Worm (Caenorhabditis elegans) whole organism, L4/young adult: ENCODE results near the gene Y54G2A.15.

Experiments
- W03F9.2 ChIP-seq: fragments of 150-350 bp; optimal IDR thresholded peaks from 2 replicates; lab custom pipeline; 2014; ENCODE audit warnings: missing biosample characterization, missing genetic modification characterization
- him-1 ChIP-seq: sonication (generic microtip); optimal IDR thresholded peaks from 2 replicates; lab custom pipeline; 2016; ENCODE audit warnings: missing genotype, missing genetic modification reagents, missing genetic modification characterization, missing compliant biosample characterization

DNA sequence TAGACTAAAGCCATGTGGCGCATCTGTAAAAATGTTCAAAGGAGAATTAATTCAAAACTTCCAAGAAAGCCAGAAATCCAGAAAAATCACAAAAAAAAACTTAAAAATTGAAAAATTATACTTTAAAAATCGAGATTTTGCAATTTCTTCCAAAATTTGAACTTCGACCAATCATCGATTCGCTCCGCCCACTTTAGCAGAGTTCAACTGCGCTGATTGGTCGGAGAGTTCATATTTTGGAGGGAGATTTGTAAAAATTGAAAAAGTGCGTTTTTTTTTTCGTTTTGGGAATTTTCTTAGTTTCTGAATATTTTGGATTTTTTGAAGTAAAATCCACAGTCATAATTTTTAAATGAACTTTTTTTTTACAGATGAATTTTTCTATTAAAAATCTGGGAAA is 49.8 kb downstream of the Y54G2A.15 start:
- no peak for TF ChIP-seq W03F9.2 (tag; lab: Kevin White, UChicago)
- no peak for TF ChIP-seq him-1 (tag; lab: Kevin White, UChicago)
